Fruit fly (Drosophila melanogaster): ENCODE results near the gene unc79.

- TF ChIP-seq CG12605 (GFP tag; IDR thresholded peaks at IDR 0.05) (no peak), EcR (GFP tag; optimal IDR thresholded peaks at IDR 0.05) (no peak), CG8301 (tag; optimal IDR thresholded peaks at IDR 0.05) (no peak), Ets98B (GFP tag; IDR thresholded peaks at IDR 0.05) (no peak), CG10348 (GFP tag; IDR thresholded peaks at IDR 0.05) (no peak), CG17806 (tag; optimal IDR thresholded peaks at IDR 0.05) (no peak), Pif1A (GFP tag; optimal IDR thresholded peaks at IDR 0.05) (no peak), CG15710 (tag; optimal IDR thresholded peaks at IDR 0.05) (no peak), CG14655 (GFP tag; optimal IDR thresholded peaks at IDR 0.05) (no peak), CG32121 (GFP tag; IDR thresholded peaks at IDR 0.05) (no peak), CG34367 (tag; optimal IDR thresholded peaks at IDR 0.05) (no peak)
These were observed 4.1 kb upstream of the unc79 start for dm6 chr3R:19250063-19250462.
